ENCODE assay signal across 4 fruit fly cellular contexts in the genomic region with DNA sequence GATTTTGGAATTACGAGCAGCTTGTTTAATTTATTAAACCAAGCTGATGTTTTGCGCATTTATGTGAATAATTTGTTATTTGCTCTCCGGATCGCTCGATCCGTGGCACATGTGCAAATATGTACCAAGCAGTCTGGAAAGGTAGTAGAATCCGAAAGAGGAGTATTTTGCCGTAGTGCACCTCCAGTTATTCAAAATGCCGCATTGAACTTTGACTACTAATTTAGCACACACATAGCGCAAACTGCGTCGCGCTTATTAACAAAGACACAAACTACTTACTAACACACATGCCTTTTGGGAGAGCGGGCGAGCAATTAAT.
TF ChIP-seq lines count a peak whose summit lies in the region.

No protein-coding gene starts in this region.

- no peak for TF ChIP-seq CTCF in whole organism, embryonic (GFP tag; optimal IDR thresholded peaks at IDR 0.05; lab: Kevin White, UChicago)

TF ChIP-seq in whole organism, adult, 20 proteins besides CTCF, POLR2A, EP300 and RAD21:
- TF ChIP-seq tj (GFP tag; optimal IDR thresholded peaks at IDR 0.05; lab: Kevin White, UChicago), result no peak
- no peak for TF ChIP-seq pad (GFP tag; optimal IDR thresholded peaks at IDR 0.05; lab: Kevin White, UChicago)
- no peak for TF ChIP-seq CG5204 (GFP tag; optimal IDR thresholded peaks at IDR 0.05; lab: Kevin White, UChicago)
- TF ChIP-seq CG12768 (GFP tag; optimal IDR thresholded peaks at IDR 0.05; lab: Kevin White, UChicago), result peak; percentile 29
- peak; percentile 11 for TF ChIP-seq Mnt (GFP tag; optimal IDR thresholded peaks at IDR 0.05; lab: Kevin White, UChicago)
- peak; percentile 66 for TF ChIP-seq Crg-1 (GFP tag; optimal IDR thresholded peaks at IDR 0.05; lab: Kevin White, UChicago)
- TF ChIP-seq CG7045 (GFP tag; optimal IDR thresholded peaks at IDR 0.05; lab: Kevin White, UChicago), result peak; percentile 6
- no peak for TF ChIP-seq kay (GFP tag; lab: Kevin White, UChicago; ENCODE audit: borderline replicate concordance)
- TF ChIP-seq ovo (GFP tag; optimal IDR thresholded peaks at IDR 0.05; lab: Kevin White, UChicago), result peak; percentile 27
- TF ChIP-seq cic (GFP tag; optimal IDR thresholded peaks at IDR 0.05; lab: Kevin White, UChicago), result peak; percentile 88

TF ChIP-seq in whole organism, embryonic, 481 proteins besides CTCF, POLR2A, EP300 and RAD21 (continues in another document):
- no peak for TF ChIP-seq Lim3 (GFP tag; IDR thresholded peaks at IDR 0.05; lab: Robert Waterston, UW)
- TF ChIP-seq CG34376 (GFP tag; optimal IDR thresholded peaks at IDR 0.05; lab: Kevin White, UChicago), result peak; percentile 64
- TF ChIP-seq Six4 (GFP tag; optimal IDR thresholded peaks at IDR 0.05; lab: Kevin White, UChicago), result no peak
- no peak for TF ChIP-seq jigr1 (GFP tag; IDR thresholded peaks at IDR 0.05; lab: Robert Waterston, UW)
- TF ChIP-seq CG2712 (tag; optimal IDR thresholded peaks at IDR 0.05; lab: Kevin White, UChicago), result no peak
- TF ChIP-seq CG31388 (GFP tag; optimal IDR thresholded peaks at IDR 0.05; lab: Kevin White, UChicago), result no peak
- TF ChIP-seq ewg (GFP tag; optimal IDR thresholded peaks at IDR 0.05; lab: Kevin White, UChicago), result no peak
- TF ChIP-seq CG12659 (GFP tag; optimal IDR thresholded peaks at IDR 0.05; lab: Kevin White, UChicago), result no peak
- TF ChIP-seq inv (GFP tag; IDR thresholded peaks at IDR 0.05; lab: Robert Waterston, UW; ENCODE audit: partially characterized antibody), result no peak
- TF ChIP-seq Doc3 (GFP tag; IDR thresholded peaks at IDR 0.05; lab: Robert Waterston, UW; ENCODE audit: partially characterized antibody), result no peak
- no peak for TF ChIP-seq slou (GFP tag; optimal IDR thresholded peaks at IDR 0.05; lab: Kevin White, UChicago)
- no peak; the same call in 1 of the 2 replicates for TF ChIP-seq ham (GFP tag; IDR thresholded peaks at IDR 0.05; lab: Robert Waterston, UW)
- no peak for TF ChIP-seq slp2 (GFP tag; optimal IDR thresholded peaks at IDR 0.05; lab: Kevin White, UChicago)
- no peak for TF ChIP-seq tna (GFP tag; IDR thresholded peaks at IDR 0.05; lab: Robert Waterston, UW; ENCODE audit: partially characterized antibody)
- TF ChIP-seq CG2875 (GFP tag; optimal IDR thresholded peaks at IDR 0.05; lab: Kevin White, UChicago), result no peak
- no peak for TF ChIP-seq Aef1 (GFP tag; IDR thresholded peaks at IDR 0.05; lab: Robert Waterston, UW)
- no peak for TF ChIP-seq CG31441 (GFP tag; IDR thresholded peaks at IDR 0.05; lab: Robert Waterston, UW)
- TF ChIP-seq pho (GFP tag; optimal IDR thresholded peaks at IDR 0.05; lab: Kevin White, UChicago), result peak; percentile 62
- TF ChIP-seq Jarid2 (GFP tag; optimal IDR thresholded peaks at IDR 0.05; lab: Kevin White, UChicago), result no peak
- no peak for TF ChIP-seq Ravus (GFP tag; IDR thresholded peaks at IDR 0.05; lab: Robert Waterston, UW)
- TF ChIP-seq NC2α (GFP tag; optimal IDR thresholded peaks at IDR 0.05; lab: Kevin White, UChicago), result no peak
- TF ChIP-seq CG17328 (GFP tag; IDR thresholded peaks at IDR 0.05; lab: Robert Waterston, UW), result no peak
- TF ChIP-seq Mes4 (GFP tag; optimal IDR thresholded peaks at IDR 0.05; lab: Kevin White, UChicago), result peak; percentile 6
- TF ChIP-seq tx (GFP tag; optimal IDR thresholded peaks at IDR 0.05; lab: Kevin White, UChicago), result no peak
- no peak for TF ChIP-seq CG3407 (GFP tag; optimal IDR thresholded peaks at IDR 0.05; lab: Kevin White, UChicago)
- TF ChIP-seq E2f2 (GFP tag; IDR thresholded peaks at IDR 0.05; lab: Robert Waterston, UW), result 0 out of 2 replicates have a peak, but pooled peaks have one; percentile 14

TF ChIP-seq in whole organism, prepupa, 60 proteins besides CTCF, POLR2A, EP300 and RAD21:
- TF ChIP-seq CG32006 (GFP tag; optimal IDR thresholded peaks at IDR 0.05; lab: Kevin White, UChicago), result no peak
- peak; percentile 91 for TF ChIP-seq fkh (GFP tag; optimal IDR thresholded peaks at IDR 0.05; lab: Kevin White, UChicago)
- TF ChIP-seq CG6276 (GFP tag; optimal IDR thresholded peaks at IDR 0.05; lab: Kevin White, UChicago), result no peak
- TF ChIP-seq Gug (GFP tag; IDR thresholded peaks at IDR 0.05; lab: Robert Waterston, UW), result no peak

TF ChIP-seq in whole organism, wandering third instar larva, 38 proteins besides CTCF, POLR2A, EP300 and RAD21:
- peak; percentile 16 for TF ChIP-seq OdsH (GFP tag; optimal IDR thresholded peaks at IDR 0.05; lab: Kevin White, UChicago)
- TF ChIP-seq Sp1 (GFP tag; optimal IDR thresholded peaks at IDR 0.05; lab: Kevin White, UChicago), result no peak
- no peak for TF ChIP-seq woc (GFP tag; optimal IDR thresholded peaks at IDR 0.05; lab: Kevin White, UChicago)
- no peak for TF ChIP-seq Dif (GFP tag; optimal IDR thresholded peaks at IDR 0.05; lab: Kevin White, UChicago; ENCODE audit: partially characterized antibody)
- TF ChIP-seq lola (GFP tag; optimal IDR thresholded peaks at IDR 0.05; lab: Kevin White, UChicago), result no peak
- TF ChIP-seq Hnf4 (GFP tag; optimal IDR thresholded peaks at IDR 0.05; lab: Kevin White, UChicago), result peak; percentile 38
- no peak for TF ChIP-seq Vsx2 (GFP tag; optimal IDR thresholded peaks at IDR 0.05; lab: Kevin White, UChicago; ENCODE audit: partially characterized antibody)
- no peak for TF ChIP-seq Jra (GFP tag; optimal IDR thresholded peaks at IDR 0.05; lab: Kevin White, UChicago)
- TF ChIP-seq brk (GFP tag; optimal IDR thresholded peaks at IDR 0.05; lab: Kevin White, UChicago), result no peak
- no peak for TF ChIP-seq Dfd (GFP tag; optimal IDR thresholded peaks at IDR 0.05; lab: Kevin White, UChicago)
- TF ChIP-seq CG32264 (GFP tag; optimal IDR thresholded peaks at IDR 0.05; lab: Kevin White, UChicago), result no peak
- TF ChIP-seq pan (optimal IDR thresholded peaks at IDR 0.05; lab: Kevin White, UChicago), result no peak
- no peak for TF ChIP-seq GATAd (GFP tag; optimal IDR thresholded peaks at IDR 0.05; lab: Kevin White, UChicago)
- no peak for TF ChIP-seq HLH106 (tag; optimal IDR thresholded peaks at IDR 0.05; lab: Kevin White, UChicago)
- TF ChIP-seq sv (GFP tag; optimal IDR thresholded peaks at IDR 0.05; lab: Kevin White, UChicago), result no peak
- TF ChIP-seq CrebA (GFP tag; optimal IDR thresholded peaks at IDR 0.05; lab: Kevin White, UChicago; ENCODE audit: borderline replicate concordance), result no peak
- no peak for TF ChIP-seq dsf (GFP tag; optimal IDR thresholded peaks at IDR 0.05; lab: Kevin White, UChicago; ENCODE audit: borderline replicate concordance)
- no peak for TF ChIP-seq usp (GFP tag; optimal IDR thresholded peaks at IDR 0.05; lab: Kevin White, UChicago)
- no peak for TF ChIP-seq sage (GFP tag; optimal IDR thresholded peaks at IDR 0.05; lab: Kevin White, UChicago)
- no peak for TF ChIP-seq Mio (GFP tag; optimal IDR thresholded peaks at IDR 0.05; lab: Kevin White, UChicago)
- TF ChIP-seq N (GFP tag; optimal IDR thresholded peaks at IDR 0.05; lab: Kevin White, UChicago), result no peak
- peak; percentile 51 for TF ChIP-seq h (GFP tag; optimal IDR thresholded peaks at IDR 0.05; lab: Kevin White, UChicago)
- no peak for TF ChIP-seq ey (GFP tag; optimal IDR thresholded peaks at IDR 0.05; lab: Kevin White, UChicago)
- TF ChIP-seq psq (GFP tag; optimal IDR thresholded peaks at IDR 0.05; lab: Kevin White, UChicago), result no peak
- peak; percentile 52 for TF ChIP-seq rgr (GFP tag; optimal IDR thresholded peaks at IDR 0.05; lab: Kevin White, UChicago)
- TF ChIP-seq jim (GFP tag; optimal IDR thresholded peaks at IDR 0.05; lab: Kevin White, UChicago), result no peak
- TF ChIP-seq foxo (GFP tag; optimal IDR thresholded peaks at IDR 0.05; lab: Kevin White, UChicago), result peak in 1 of 2 experiments; percentile 2
- no peak for TF ChIP-seq Rel (GFP tag; optimal IDR thresholded peaks at IDR 0.05; lab: Kevin White, UChicago)
- no peak for TF ChIP-seq Rel (tag; optimal IDR thresholded peaks at IDR 0.05; lab: Kevin White, UChicago)
- TF ChIP-seq Abd-B (GFP tag; optimal IDR thresholded peaks at IDR 0.05; lab: Kevin White, UChicago), result no peak
- TF ChIP-seq Hr83 (GFP tag; optimal IDR thresholded peaks at IDR 0.05; lab: Kevin White, UChicago; ENCODE audit: poor library complexity, severe bottlenecking), result peak; percentile 89
- no peak for TF ChIP-seq CG9705 (GFP tag; optimal IDR thresholded peaks at IDR 0.05; lab: Kevin White, UChicago)
- no peak for TF ChIP-seq Hr78 (GFP tag; optimal IDR thresholded peaks at IDR 0.05; lab: Kevin White, UChicago)
- TF ChIP-seq fru (GFP tag; optimal IDR thresholded peaks at IDR 0.05; lab: Kevin White, UChicago), result no peak
- TF ChIP-seq br (GFP tag; optimal IDR thresholded peaks at IDR 0.05; lab: Kevin White, UChicago), result no peak
- TF ChIP-seq dmrt93B (GFP tag; optimal IDR thresholded peaks at IDR 0.05; lab: Kevin White, UChicago), result no peak
- no peak for TF ChIP-seq Myc (optimal IDR thresholded peaks at IDR 0.05; lab: Kevin White, UChicago)
- TF ChIP-seq dl (GFP tag; optimal IDR thresholded peaks at IDR 0.05; lab: Kevin White, UChicago; ENCODE audit: insufficient read depth in 1 of 2, partially characterized antibody in 2 of 2), result no peak
- TF ChIP-seq tai (GFP tag; optimal IDR thresholded peaks at IDR 0.05; lab: Kevin White, UChicago), result peak; percentile 19
TF ChIP-seq in whole organism, wandering third instar larva: peak in this region for 7.
